Fruit fly (Drosophila melanogaster): ENCODE measurements around the gene Pomp.
A peak's percentile ranks its signal among the peaks of the same experiment; 100 is the strongest.

The Pomp gene

DNA sequence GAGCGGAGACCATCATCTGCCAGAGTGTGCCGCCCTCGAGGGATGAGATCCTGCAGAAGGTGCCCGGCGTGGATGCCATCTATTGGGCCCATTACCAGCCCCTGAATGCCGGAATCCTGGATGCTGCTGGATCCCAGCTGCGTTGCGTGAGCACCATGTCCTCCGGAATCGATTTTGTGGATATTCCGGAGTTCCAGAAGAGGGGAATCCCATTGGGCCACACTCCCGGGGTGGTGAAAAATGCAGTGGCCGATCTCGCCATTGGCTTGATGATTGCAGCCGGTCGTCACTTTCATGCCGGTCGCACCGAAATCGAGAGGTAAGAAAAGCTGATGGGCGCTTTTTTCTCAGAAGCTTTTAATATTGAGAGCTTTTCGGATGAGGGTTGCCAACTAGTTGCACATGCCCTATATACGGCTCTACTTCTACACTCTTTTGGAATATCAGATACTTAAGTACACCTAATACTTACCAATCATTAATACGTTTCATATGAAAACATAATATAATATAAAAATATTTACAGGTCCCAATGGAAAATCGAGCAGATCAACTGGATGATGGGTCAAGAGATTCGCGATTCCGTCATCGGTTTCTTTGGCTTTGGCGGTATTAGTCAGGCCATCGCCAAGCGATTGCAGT, 42.4 kb downstream of the Pomp start (continued):
- TF ChIP-seq NFAT (GFP tag; IDR thresholded peaks at IDR 0.05) (no peak), Jarid2 (GFP tag; optimal IDR thresholded peaks at IDR 0.05) (no peak), CG16863 (GFP tag; optimal IDR thresholded peaks at IDR 0.05) (no peak), zfh2 (GFP tag; optimal IDR thresholded peaks at IDR 0.05) (no peak), GATAe (GFP tag; conservative IDR thresholded peaks at IDR 0.05) (no peak), CG13123 (GFP tag; optimal IDR thresholded peaks at IDR 0.05) (no peak), ap (GFP tag; IDR thresholded peaks at IDR 0.05) (no peak), Hr78 (GFP tag; optimal IDR thresholded peaks at IDR 0.05) (no peak), Rfx (GFP tag; IDR thresholded peaks at IDR 0.05) (peak; percentile 32; the same call in 1 of the 2 replicates), E2f1 (GFP tag; IDR thresholded peaks at IDR 0.05) (no peak), CG1832 (GFP tag; optimal IDR thresholded peaks at IDR 0.05) (no peak), fd102C (GFP tag; optimal IDR thresholded peaks at IDR 0.05) (no peak), CG1529 (GFP tag; optimal IDR thresholded peaks at IDR 0.05) (no peak), exex (tag; optimal IDR thresholded peaks at IDR 0.05) (peak; percentile 17), CG8944 (GFP tag; optimal IDR thresholded peaks at IDR 0.05) (no peak), btn (GFP tag; optimal IDR thresholded peaks at IDR 0.05) (no peak), Trl (optimal IDR thresholded peaks at IDR 0.05) (no peak), Trl (GFP tag; optimal IDR thresholded peaks at IDR 0.05) (no peak), vnd (GFP tag; IDR thresholded peaks at IDR 0.05; ENCODE audit: partially characterized antibody) (no peak), CG12659 (GFP tag; optimal IDR thresholded peaks at IDR 0.05) (no peak), CG10209 (GFP tag; optimal IDR thresholded peaks at IDR 0.05) (no peak), CG1792 (GFP tag; optimal IDR thresholded peaks at IDR 0.05) (no peak), HLH54F (GFP tag; optimal IDR thresholded peaks at IDR 0.05) (no peak), pzg (GFP tag; optimal IDR thresholded peaks at IDR 0.05) (no peak), CG14050 (GFP tag; IDR thresholded peaks at IDR 0.05) (no peak), CG2199 (GFP tag; IDR thresholded peaks at IDR 0.05) (no peak), CG1233 (GFP tag; optimal IDR thresholded peaks at IDR 0.05) (no peak), CG10979 (tag; optimal IDR thresholded peaks at IDR 0.05) (no peak), CG7357 (GFP tag; IDR thresholded peaks at IDR 0.05) (no peak), CG9609 (GFP tag; optimal IDR thresholded peaks at IDR 0.05) (no peak), jing (GFP tag; optimal IDR thresholded peaks at IDR 0.05) (no peak), CG7372 (GFP tag; IDR thresholded peaks at IDR 0.05) (no peak), CG17385 (GFP tag; optimal IDR thresholded peaks at IDR 0.05) (no peak), yki (optimal IDR thresholded peaks at IDR 0.05) (no peak), CoRest (tag; optimal IDR thresholded peaks at IDR 0.05) (no peak), Ets65A (GFP tag) (no peak), CG4282 (GFP tag; optimal IDR thresholded peaks at IDR 0.05) (no peak), CG4707 (GFP tag; optimal IDR thresholded peaks at IDR 0.05) (no peak), E2f2 (GFP tag; IDR thresholded peaks at IDR 0.05) (no peak), CG4617 (GFP tag; optimal IDR thresholded peaks at IDR 0.05; ENCODE audit: borderline replicate concordance) (no peak), h (optimal IDR thresholded peaks at IDR 0.05) (no peak), Abd-B (GFP tag; optimal IDR thresholded peaks at IDR 0.05) (no peak), CG18619 (GFP tag; optimal IDR thresholded peaks at IDR 0.05) (no peak), z (GFP tag; IDR thresholded peaks at IDR 0.05) (no peak), Side (GFP tag; optimal IDR thresholded peaks at IDR 0.05) (no peak), CG14441 (GFP tag; IDR thresholded peaks at IDR 0.05) (no peak), CG2678 (tag; optimal IDR thresholded peaks at IDR 0.05) (peak; percentile 48), CG9817 (tag; optimal IDR thresholded peaks at IDR 0.05) (peak; percentile 26), CG16815 (GFP tag; optimal IDR thresholded peaks at IDR 0.05) (no peak), Myb (GFP tag; optimal IDR thresholded peaks at IDR 0.05) (no peak), vvl (GFP tag; IDR thresholded peaks at IDR 0.05) (0 out of 2 replicates have a peak, but pooled peaks have one; percentile 33), Atf6 (GFP tag; IDR thresholded peaks at IDR 0.05) (no peak)
